Worm (Caenorhabditis elegans): ENCODE measurements around the gene rcs-1.

- no peak for TF ChIP-seq scrt-1 (GFP tag; IDR thresholded peaks at IDR 0.05)
- TF ChIP-seq ceh-13 (GFP tag; optimal IDR thresholded peaks at IDR 0.05) = no peak
- no peak for TF ChIP-seq tbx-11 (GFP tag; IDR thresholded peaks at IDR 0.05)
- TF ChIP-seq B0310.2 (tag; optimal IDR thresholded peaks at IDR 0.05) = no peak
- TF ChIP-seq tra-4 (tag; optimal IDR thresholded peaks at IDR 0.05) = no peak
- no peak for TF ChIP-seq ama-1 (optimal IDR thresholded peaks at IDR 0.05)
Measured at ce11 chrX:8843988-8844387, 15.6 kb upstream of the rcs-1 start, which contains the start of gene ubc-23.

Data from whole organism, early embryonic.